Worm (Caenorhabditis elegans): ENCODE measurements around the gene eor-2.

eor-2 gene

DNA sequence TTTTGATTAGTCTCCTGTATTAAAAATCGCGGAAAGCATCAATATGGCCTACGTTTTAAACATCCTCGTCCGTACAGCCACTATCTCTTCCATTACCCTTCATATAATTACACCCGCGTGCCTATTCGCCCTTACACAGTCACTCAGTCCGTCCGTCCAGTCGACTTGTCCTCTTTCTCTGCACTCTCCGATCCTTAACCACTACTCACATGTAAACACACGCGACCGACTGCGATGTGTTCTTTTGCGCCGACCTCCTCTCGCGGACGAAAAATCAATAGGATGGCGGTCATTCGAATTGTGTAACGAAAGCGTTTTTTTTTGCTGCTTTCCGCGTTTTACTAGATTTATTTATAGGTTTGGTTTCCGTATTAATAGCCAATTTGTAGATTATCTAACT lies at the start of gene eor-2 (continued):
- 0 out of 2 replicates have a peak, but pooled peaks have one; percentile 53 for TF ChIP-seq nhr-41 (GFP tag; IDR thresholded peaks at IDR 0.05)
- TF ChIP-seq lin-38 (GFP tag; IDR thresholded peaks at IDR 0.05) = no peak
- peak; percentile 59 for TF ChIP-seq dpl-1 (GFP tag; optimal IDR thresholded peaks at IDR 0.05)
- no peak for TF ChIP-seq D1046.2 (GFP tag; IDR thresholded peaks at IDR 0.05)
- no peak for TF ChIP-seq ZK337.2 (GFP tag; IDR thresholded peaks at IDR 0.05)
- peak; percentile 82 for TF ChIP-seq hmg-1.1 (GFP tag; IDR thresholded peaks at IDR 0.05)
- peak; percentile 98 for TF ChIP-seq mxl-3 (GFP tag; optimal IDR thresholded peaks at IDR 0.05)
- TF ChIP-seq mep-1 (tag; optimal IDR thresholded peaks at IDR 0.05) = peak; percentile 83
- TF ChIP-seq nhr-42 (GFP tag; IDR thresholded peaks at IDR 0.05) = no peak
- no peak for TF ChIP-seq skn-1 (tag; optimal IDR thresholded peaks at IDR 0.05)
- no peak for TF ChIP-seq mxl-2 (GFP tag; conservative IDR thresholded peaks at IDR 0.05)
- no peak for TF ChIP-seq ztf-11 (tag; optimal IDR thresholded peaks at IDR 0.05)
- no peak for TF ChIP-seq F37D6.2 (tag; optimal IDR thresholded peaks at IDR 0.05)
- no peak for TF ChIP-seq snpc-4 (tag; optimal IDR thresholded peaks at IDR 0.05)
- TF ChIP-seq hlh-11 (tag; optimal IDR thresholded peaks at IDR 0.05) = peak; percentile 95
- no peak for TF ChIP-seq ceh-32 (tag; optimal IDR thresholded peaks at IDR 0.05; ENCODE audit: poor library complexity)
- no peak; the same call in 1 of the 2 replicates for TF ChIP-seq T26A8.4 (GFP tag; IDR thresholded peaks at IDR 0.05)
- peak; percentile 85 to 99 for TF ChIP-seq mdl-1 (tag; optimal IDR thresholded peaks at IDR 0.05)
- no peak for TF ChIP-seq zfp-2 (tag; optimal IDR thresholded peaks at IDR 0.05)
- peak; percentile 97 for TF ChIP-seq aha-1 (tag)
- TF ChIP-seq ceh-20 (GFP tag; IDR thresholded peaks at IDR 0.05) = 0 out of 2 replicates have a peak, but pooled peaks have one; percentile 38
- peak; percentile 99 for TF ChIP-seq hlh-30 (tag; optimal IDR thresholded peaks at IDR 0.05; ENCODE audit: insufficient read depth)
- TF ChIP-seq nhr-48 (tag; optimal IDR thresholded peaks at IDR 0.05) = peak; percentile 66
- TF ChIP-seq fkh-10 (GFP tag; optimal IDR thresholded peaks at IDR 0.05) = no peak
- 0 out of 2 replicates have a peak, but pooled peaks have one; percentile 27 for TF ChIP-seq dmd-8 (GFP tag; IDR thresholded peaks at IDR 0.05)
- no peak for TF ChIP-seq nhr-10 (tag; optimal IDR thresholded peaks at IDR 0.05)
- no peak for TF ChIP-seq lin-39 (tag; optimal IDR thresholded peaks at IDR 0.05)
- no peak for TF ChIP-seq spr-3 (GFP tag; optimal IDR thresholded peaks at IDR 0.05)
- TF ChIP-seq R02D3.7 (tag; optimal IDR thresholded peaks at IDR 0.05) = no peak

DNA sequence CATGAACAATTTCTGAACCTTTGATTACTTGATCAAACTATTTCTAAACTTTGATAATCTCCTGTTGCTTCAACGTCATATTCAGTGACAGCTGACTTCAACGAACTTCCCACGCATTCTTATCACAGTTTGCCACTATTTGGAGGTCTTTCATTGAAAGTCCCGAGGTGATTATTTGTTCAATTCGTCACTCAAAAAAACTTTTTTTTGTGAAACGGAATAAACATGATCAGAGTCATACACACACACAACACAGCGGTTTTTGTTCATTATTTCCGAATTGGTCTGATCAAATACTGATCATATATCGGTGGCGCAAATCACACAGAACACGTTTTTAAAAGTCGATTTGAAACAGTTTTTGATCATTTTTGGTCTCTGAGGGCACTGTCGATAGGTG lies 46.4 kb upstream of the eor-2 start:
- no peak for TF ChIP-seq F10B5.3 (tag; optimal IDR thresholded peaks at IDR 0.05)
- no peak for TF ChIP-seq ceh-28 (tag; optimal IDR thresholded peaks at IDR 0.05)
- TF ChIP-seq pqm-1 (tag; optimal IDR thresholded peaks at IDR 0.05) = no peak
- no peak for TF ChIP-seq lim-7 (GFP tag; IDR thresholded peaks at IDR 0.05)
- TF ChIP-seq dmd-6 (GFP tag; IDR thresholded peaks at IDR 0.05) = peak; percentile 33; the same call in 1 of the 2 replicates
- TF ChIP-seq nhr-28 (tag; optimal IDR thresholded peaks at IDR 0.05) = peak; percentile 24
- TF ChIP-seq arid-1 (GFP tag; conservative IDR thresholded peaks at IDR 0.05) = no peak
- no peak for TF ChIP-seq nhr-10 (tag; optimal IDR thresholded peaks at IDR 0.05)
- TF ChIP-seq lsy-2 (tag; optimal IDR thresholded peaks at IDR 0.05) = no peak
- peak; percentile 65 for TF ChIP-seq aha-1 (tag)
- peak; percentile 78 for TF ChIP-seq hlh-30 (tag; optimal IDR thresholded peaks at IDR 0.05; ENCODE audit: insufficient read depth)

DNA sequence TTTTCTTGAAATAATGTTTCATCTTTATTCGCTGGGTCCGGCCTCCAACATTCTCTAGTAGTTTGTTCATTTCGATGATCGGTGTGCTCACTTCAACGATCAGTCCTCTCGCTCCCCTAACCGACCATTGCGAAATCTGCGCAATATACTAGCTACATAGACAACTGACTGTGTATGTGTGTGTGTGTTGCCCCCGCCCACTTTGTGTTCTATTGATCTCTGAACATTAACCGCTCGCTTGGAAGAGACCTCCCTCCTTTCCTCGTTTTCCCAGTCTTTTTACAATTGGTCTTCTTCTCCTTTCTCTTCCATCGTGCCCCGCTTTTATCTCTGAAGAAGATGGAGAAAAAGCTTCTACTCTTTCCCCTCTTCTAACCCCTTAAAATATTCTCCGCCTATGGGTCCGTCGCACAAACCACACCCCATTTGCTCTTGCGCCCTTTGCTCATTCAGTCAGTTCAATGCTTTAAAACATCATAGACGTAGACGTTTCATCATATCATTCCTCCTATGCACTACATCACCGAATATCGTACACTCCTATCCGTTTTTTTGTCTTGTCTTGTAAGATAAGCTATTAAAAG lies 45.4 kb upstream of the eor-2 start:
- TF ChIP-seq zip-2 (tag; optimal IDR thresholded peaks at IDR 0.05) (no peak), pqm-1 (tag; optimal IDR thresholded peaks at IDR 0.05) (no peak), gei-8 (GFP tag; optimal IDR thresholded peaks at IDR 0.05) (no peak), ztf-11 (tag; optimal IDR thresholded peaks at IDR 0.05) (no peak), hif-1 (tag; optimal IDR thresholded peaks at IDR 0.05) (peak in 1 of 2 experiments; percentile 76), mep-1 (tag; optimal IDR thresholded peaks at IDR 0.05) (peak; percentile 60), T26A8.4 (GFP tag; IDR thresholded peaks at IDR 0.05) (0 out of 2 replicates have a peak, but pooled peaks have one; percentile 18), fos-1 (tag; optimal IDR thresholded peaks at IDR 0.05) (no peak), ZK546.5 (tag; optimal IDR thresholded peaks at IDR 0.05) (no peak), R02D3.7 (tag; optimal IDR thresholded peaks at IDR 0.05) (no peak), ces-1 (GFP tag; optimal IDR thresholded peaks at IDR 0.05) (no peak), unc-39 (tag; optimal IDR thresholded peaks at IDR 0.05) (no peak), nhr-6 (tag; optimal IDR thresholded peaks at IDR 0.05) (no peak), duxl-1 (tag; optimal IDR thresholded peaks at IDR 0.05; ENCODE audit: poor library complexity) (no peak), zag-1 (tag; optimal IDR thresholded peaks at IDR 0.05) (no peak), spr-3 (GFP tag; optimal IDR thresholded peaks at IDR 0.05) (no peak), mxl-3 (GFP tag; optimal IDR thresholded peaks at IDR 0.05) (peak; percentile 1), F37D6.2 (tag; optimal IDR thresholded peaks at IDR 0.05) (no peak), madf-9 (GFP tag; conservative IDR thresholded peaks at IDR 0.05) (no peak), ama-1 (optimal IDR thresholded peaks at IDR 0.05) (no peak)
